Fruit fly (Drosophila melanogaster) whole organism, embryonic: Measurements from ENCODE around the gene CG7766.

ENCODE experiments used
- CG10431 ChIP-seq: fragments of 200-800 bp; sonication (Bioruptor generic); optimal IDR thresholded peaks from 3 replicates; lab custom pipeline; 2018; ENCODE audit warnings: missing biosample characterization, mild to moderate bottlenecking, missing genetic modification characterization
- CG10654 ChIP-seq: fragments of 200-800 bp; sonication (Bioruptor generic); optimal IDR thresholded peaks from 2 replicates; lab custom pipeline; 2016; ENCODE audit warnings: missing biosample characterization, missing genetic modification characterization
- CG10979 ChIP-seq: fragments of 200-800 bp; sonication (Bioruptor generic); optimal IDR thresholded peaks from 2 replicates; lab custom pipeline; 2018; ENCODE audit warnings: missing biosample characterization, mild to moderate bottlenecking, missing genetic modification characterization, moderate library complexity
- CG11093 ChIP-seq: fragments of 200-800 bp; sonication (Bioruptor generic); IDR thresholded peaks from 3 replicates; pipeline ENCODE4 v1.3.6; 2022; ENCODE audit warnings: missing biosample characterization, missing genetic modification characterization
- CG12155 ChIP-seq: fragments of 200-800 bp; sonication (Bioruptor generic); optimal IDR thresholded peaks from 3 replicates; lab custom pipeline; 2016; ENCODE audit warnings: missing biosample characterization, missing genetic modification characterization
- CG12769 ChIP-seq: fragments of 200-800 bp; sonication (Bioruptor generic); optimal IDR thresholded peaks from 2 replicates; lab custom pipeline; 2019; ENCODE audit warnings: missing biosample characterization, mild to moderate bottlenecking, missing genetic modification characterization, moderate library complexity
- CG13894 ChIP-seq: fragments of 200-800 bp; sonication (Bioruptor generic); optimal IDR thresholded peaks from 3 replicates; lab custom pipeline; 2018; ENCODE audit warnings: missing biosample characterization, mild to moderate bottlenecking, missing genetic modification characterization, moderate library complexity
- CG14014 ChIP-seq: fragments of 200-800 bp; sonication (Bioruptor generic); IDR thresholded peaks from 2 replicates; pipeline ENCODE4 v1.3.6; 2022; ENCODE audit warnings: missing biosample characterization, missing genetic modification characterization
- CG1792 ChIP-seq: fragments of 200-800 bp; sonication (Bioruptor generic); optimal IDR thresholded peaks from 2 replicates; lab custom pipeline; 2016; ENCODE audit warnings: missing biosample characterization, missing genetic modification characterization
- CG2120 ChIP-seq: fragments of 200-800 bp; sonication (Bioruptor generic); optimal IDR thresholded peaks from 3 replicates; lab custom pipeline; 2016; ENCODE audit warnings: missing biosample characterization, missing genetic modification characterization
- CG2202 ChIP-seq: fragments of 200-800 bp; sonication (Bioruptor generic); optimal IDR thresholded peaks from 2 replicates; lab custom pipeline; 2018; ENCODE audit warnings: missing biosample characterization, mild to moderate bottlenecking, missing genetic modification characterization
- CG2889 ChIP-seq: fragments of 200-800 bp; sonication (Bioruptor generic); IDR thresholded peaks from 3 replicates; pipeline ENCODE4 v1.3.6; 2022; ENCODE audit warnings: missing biosample characterization, missing genetic modification characterization
- CG30431 ChIP-seq: fragments of 200-800 bp; sonication (Bioruptor generic); optimal IDR thresholded peaks from 2 replicates; lab custom pipeline; 2017; ENCODE audit warnings: missing biosample characterization, missing genetic modification characterization
- CG3407 ChIP-seq: fragments of 200-800 bp; sonication (Bioruptor generic); optimal IDR thresholded peaks from 2 replicates; lab custom pipeline; 2018; ENCODE audit warnings: missing biosample characterization, mild to moderate bottlenecking, missing genetic modification characterization
- CG4360 ChIP-seq: fragments of 200-800 bp; sonication (Bioruptor generic); IDR thresholded peaks from 2 replicates; pipeline ENCODE4 v1.3.6; 2022; ENCODE audit warnings: missing biosample characterization, missing genetic modification characterization
- CG4820 ChIP-seq: fragments of 200-800 bp; sonication (Bioruptor generic); optimal IDR thresholded peaks from 3 replicates; lab custom pipeline; 2016; ENCODE audit warnings: missing biosample characterization, missing genetic modification characterization
- CG6254 ChIP-seq: fragments of 200-800 bp; sonication (Bioruptor generic); optimal IDR thresholded peaks from 3 replicates; lab custom pipeline; 2017; ENCODE audit warnings: mild to moderate bottlenecking, missing biosample characterization, missing genetic modification reagents, missing genetic modification characterization
- CG6854 ChIP-seq: fragments of 200-800 bp; sonication (Bioruptor generic); optimal IDR thresholded peaks from 3 replicates; lab custom pipeline; 2017; ENCODE audit warnings: missing biosample characterization, mild to moderate bottlenecking, missing genetic modification characterization
- H2.0 ChIP-seq: fragments of 200-800 bp; sonication (Bioruptor generic); IDR thresholded peaks from 2 replicates; pipeline ENCODE4 v1.3.6; 2022; ENCODE audit warnings: missing biosample characterization, missing genetic modification characterization
- Mes4 ChIP-seq: fragments of 200-800 bp; sonication (Bioruptor generic); optimal IDR thresholded peaks from 2 replicates; lab custom pipeline; 2016; ENCODE audit warnings: missing biosample characterization, missing genetic modification characterization
- NC2α ChIP-seq: fragments of 200-800 bp; sonication (Bioruptor generic); optimal IDR thresholded peaks from 2 replicates; lab custom pipeline; 2016; ENCODE audit warnings: missing biosample characterization, missing genetic modification characterization
- Nf-YA ChIP-seq: fragments of 200-800 bp; sonication (Bioruptor generic); IDR thresholded peaks from 2 replicates; pipeline ENCODE4 v1.3.6; 2022; ENCODE audit warnings: missing biosample characterization, missing genetic modification characterization
- Poxn ChIP-seq: fragments of 200-800 bp; sonication (Bioruptor generic); IDR thresholded peaks from 2 replicates; pipeline ENCODE4 v1.3.6; 2022; ENCODE audit warnings: missing biosample characterization, missing genetic modification characterization
- Sin3A ChIP-seq: fragments of >200 bp; optimal IDR thresholded peaks from 2 replicates; lab custom pipeline; 2018
- Sox102F ChIP-seq: fragments of 200-800 bp; sonication (Bioruptor generic); optimal IDR thresholded peaks from 2 replicates; lab custom pipeline; 2018; ENCODE audit warnings: missing biosample characterization, mild to moderate bottlenecking, missing genetic modification characterization, moderate library complexity
- Ssrp ChIP-seq: fragments of 200-800 bp; sonication (Bioruptor generic); optimal IDR thresholded peaks from 2 replicates; lab custom pipeline; 2018; ENCODE audit warnings: missing biosample characterization, mild to moderate bottlenecking, missing genetic modification characterization, moderate library complexity
- Xrp1 ChIP-seq: fragments of 200-800 bp; sonication (Bioruptor generic); IDR thresholded peaks from 2 replicates; pipeline ENCODE4 v1.3.6; 2022; ENCODE audit warnings: missing biosample characterization, missing genetic modification characterization
- bcd ChIP-seq: fragments of 200-800 bp; sonication (Bioruptor generic); optimal IDR thresholded peaks from 2 replicates; lab custom pipeline; 2017; ENCODE audit warnings: missing biosample characterization, mild to moderate bottlenecking, missing genetic modification characterization
- crc ChIP-seq: fragments of 200-800 bp; sonication (Bioruptor generic); optimal IDR thresholded peaks from 2 replicates; lab custom pipeline; 2016; ENCODE audit warnings: missing biosample characterization, missing genetic modification characterization
- crol ChIP-seq: fragments of 200-800 bp; sonication (Bioruptor generic); IDR thresholded peaks from 2 replicates; pipeline ENCODE4 v1.3.6; 2022; ENCODE audit warnings: missing biosample characterization, missing genetic modification characterization
- dmrt11E ChIP-seq: fragments of 200-800 bp; sonication (Bioruptor generic); optimal IDR thresholded peaks from 3 replicates; lab custom pipeline; 2018; ENCODE audit warnings: missing biosample characterization, mild to moderate bottlenecking, missing genetic modification characterization, moderate library complexity
- dysf ChIP-seq: fragments of 200-800 bp; sonication (Bioruptor generic); IDR thresholded peaks from 3 replicates; pipeline ENCODE4 v1.3.6; 2022; ENCODE audit warnings: missing biosample characterization, missing genetic modification characterization
- ems ChIP-seq: fragments of 200-800 bp; sonication (Bioruptor generic); optimal IDR thresholded peaks from 3 replicates; lab custom pipeline; 2016; ENCODE audit warnings: missing biosample characterization, missing genetic modification characterization
- eve ChIP-seq, 2 experiments: fragments of >200 bp; optimal IDR thresholded peaks; 2 replicates each; lab custom pipeline; 2017; ENCODE audit warnings: missing biosample characterization in 2 of 2, missing genetic modification characterization in 2 of 2
- grn ChIP-seq: fragments of 200-800 bp; sonication (Bioruptor generic); optimal IDR thresholded peaks from 3 replicates; lab custom pipeline; 2017; ENCODE audit warnings: missing biosample characterization, missing genetic modification characterization
- ham ChIP-seq: fragments of 200-800 bp; sonication (Bioruptor generic); IDR thresholded peaks from 2 replicates; pipeline ENCODE4 v1.3.6; 2022; ENCODE audit warnings: missing biosample characterization, missing genetic modification characterization
- kay ChIP-seq: fragments of 200-800 bp; sonication (Bioruptor generic); optimal IDR thresholded peaks from 2 replicates; lab custom pipeline; 2016; ENCODE audit warnings: missing biosample characterization, missing genetic modification characterization
- klu ChIP-seq: fragments of 200-800 bp; sonication (Bioruptor generic); IDR thresholded peaks from 2 replicates; pipeline ENCODE4 v1.3.6; 2022; ENCODE audit warnings: missing biosample characterization, missing genetic modification characterization
- lbe ChIP-seq: fragments of 200-800 bp; sonication (Bioruptor generic); optimal IDR thresholded peaks from 2 replicates; lab custom pipeline; 2016; ENCODE audit warnings: missing biosample characterization, mild to moderate bottlenecking, missing genetic modification characterization
- lmd ChIP-seq: fragments of 200-800 bp; sonication (Bioruptor generic); IDR thresholded peaks from 2 replicates; pipeline ENCODE4 v1.3.6; 2022; ENCODE audit warnings: missing biosample characterization, missing genetic modification characterization
- maf-S ChIP-seq: fragments of 200-800 bp; sonication (Bioruptor generic); optimal IDR thresholded peaks from 2 replicates; lab custom pipeline; 2016; ENCODE audit warnings: missing biosample characterization, missing genetic modification characterization
- nmo ChIP-seq: fragments of 200-800 bp; sonication (Bioruptor generic); optimal IDR thresholded peaks from 2 replicates; lab custom pipeline; 2018; ENCODE audit warnings: missing biosample characterization, mild to moderate bottlenecking, missing genetic modification characterization, moderate library complexity
- pan ChIP-seq, 4 experiments: fragments of >200 bp in 3 of 4; fragments of 200-800 bp in 1 of 4; sonication (Bioruptor generic) in 1 of 4; optimal IDR thresholded peaks in 3 of 4; IDR thresholded peaks in 1 of 4; 2 replicates each; pipeline versions ENCODE4 v1.3.6 to Lab custom; 2017 to 2022; ENCODE audit warnings: missing biosample characterization in 2 of 4, missing genetic modification characterization in 2 of 4, mixed read lengths in 1 of 4
- pnt ChIP-seq: fragments of 200-800 bp; sonication (Bioruptor generic); optimal IDR thresholded peaks from 3 replicates; lab custom pipeline; 2016; ENCODE audit warnings: missing biosample characterization, missing genetic modification characterization
- repo ChIP-seq: fragments of 200-800 bp; sonication (Bioruptor generic); optimal IDR thresholded peaks from 2 replicates; lab custom pipeline; 2016; ENCODE audit warnings: missing biosample characterization, missing genetic modification characterization
- sim ChIP-seq: fragments of 200-800 bp; sonication (Bioruptor generic); IDR thresholded peaks from 2 replicates; pipeline ENCODE4 v1.3.6; 2022; ENCODE audit warnings: missing biosample characterization, missing genetic modification characterization
- slbo ChIP-seq: fragments of 200-800 bp; sonication (Bioruptor generic); IDR thresholded peaks from 2 replicates; pipeline ENCODE4 v1.3.6; 2022; ENCODE audit warnings: missing biosample characterization, missing genetic modification characterization
- trh ChIP-seq: fragments of 200-800 bp; sonication (Bioruptor generic); optimal IDR thresholded peaks from 2 replicates; lab custom pipeline; 2016; ENCODE audit warnings: missing biosample characterization, missing genetic modification characterization
- tup ChIP-seq: fragments of 200-800 bp; sonication (Bioruptor generic); optimal IDR thresholded peaks from 2 replicates; lab custom pipeline; 2016; ENCODE audit warnings: missing biosample characterization, mild to moderate bottlenecking, missing genetic modification characterization, moderate library complexity
- vvl ChIP-seq: fragments of 200-800 bp; sonication (Bioruptor generic); IDR thresholded peaks from 2 replicates; pipeline ENCODE4 v1.3.6; 2022; ENCODE audit warnings: missing biosample characterization, missing genetic modification characterization
- yki ChIP-seq: fragments of >200 bp; optimal IDR thresholded peaks from 3 replicates; lab custom pipeline; 2018

The CG7766 gene

dm6 chrX:9047725-9048384 is 55.7 kb downstream of the CG7766 start (continued):
- TF ChIP-seq repo (GFP tag; lab: Kevin White, UChicago) (no peak), CG2120 (GFP tag; lab: Kevin White, UChicago) (peak; percentile 20), lbe (no peak), CG10979 (tag; lab: Kevin White, UChicago) (peak; percentile 88), dysf (GFP tag; lab: Robert Waterston, UW) (peak; percentile 48; the same call in 2 of the 3 replicates), CG2889 (GFP tag; lab: Robert Waterston, UW) (no peak), trh (GFP tag; lab: Kevin White, UChicago) (no peak), CG6854 (GFP tag; lab: Kevin White, UChicago) (no peak), vvl (GFP tag; lab: Robert Waterston, UW) (peak; percentile 69), Sin3A (lab: Kevin White, UChicago) (no peak), Mes4 (peak; percentile 28), CG30431 (no peak), ems (GFP tag; lab: Kevin White, UChicago) (no peak), Sox102F (GFP tag; lab: Kevin White, UChicago) (peak; percentile 84), yki (lab: Kevin White, UChicago) (no peak), CG4360 (GFP tag; lab: Robert Waterston, UW) (0 out of 2 replicates have a peak, but pooled peaks have one; percentile 28), klu (GFP tag; lab: Robert Waterston, UW) (no peak), CG10431 (GFP tag; lab: Kevin White, UChicago) (peak; percentile 30), CG14014 (GFP tag; lab: Robert Waterston, UW) (peak; percentile 42; the same call in 1 of the 2 replicates), CG2202 (tag; lab: Kevin White, UChicago) (peak; percentile 55), lmd (GFP tag; lab: Robert Waterston, UW) (peak; percentile 50; the same call in 1 of the 2 replicates), dmrt11E (peak; percentile 88), crc (no peak), NC2α (GFP tag; lab: Kevin White, UChicago) (no peak), CG12769 (tag; lab: Kevin White, UChicago) (peak; percentile 33), Xrp1 (GFP tag; lab: Robert Waterston, UW) (peak; percentile 84), ham (GFP tag; lab: Robert Waterston, UW) (no peak), Poxn (GFP tag; lab: Robert Waterston, UW) (no peak), CG13894 (tag; lab: Kevin White, UChicago) (no peak), crol (GFP tag; lab: Robert Waterston, UW) (peak; percentile 99), CG12155 (GFP tag; lab: Kevin White, UChicago) (no peak), H2.0 (GFP tag; lab: Robert Waterston, UW) (0 out of 2 replicates have a peak, but pooled peaks have one; percentile 5), bcd (GFP tag; lab: Kevin White, UChicago) (peak; percentile 45), maf-S (GFP tag; lab: Kevin White, UChicago) (no peak), pan (optimal IDR thresholded peaks at IDR 0.05; lab: Kevin White, UChicago) (no peak), pan (GFP tag; optimal IDR thresholded peaks at IDR 0.05 in 1 of 2, IDR thresholded peaks at IDR 0.05 in 1 of 2) (peak in 1 of 2 experiments; percentile 63), sim (GFP tag; lab: Robert Waterston, UW) (peak; percentile 31; the same call in 1 of the 2 replicates), Ssrp (tag; lab: Kevin White, UChicago) (peak; percentile 82), Nf-YA (GFP tag; lab: Robert Waterston, UW) (no peak), CG6254 (GFP tag; lab: Kevin White, UChicago) (peak; percentile 50), eve (GFP tag; optimal IDR thresholded peaks at IDR 0.05; lab: Kevin White, UChicago) (no peak), CG10654 (GFP tag; lab: Kevin White, UChicago) (peak; percentile 7), tup (no peak), grn (peak; percentile 87), kay (no peak), pnt (no peak), CG11093 (peak; percentile 44; the same call in 1 of the 3 replicates), slbo (no peak), CG4820 (GFP tag; lab: Kevin White, UChicago) (peak; percentile 31), CG1792 (GFP tag; lab: Kevin White, UChicago) (no peak), nmo (GFP tag; lab: Kevin White, UChicago) (peak; percentile 88), CG3407 (GFP tag; lab: Kevin White, UChicago) (peak; percentile 56)
